Fruit fly (Drosophila melanogaster) whole organism, embryonic: ENCODE data around the gene PH4alphaEFB.

ENCODE experiments used
- BEAF-32 ChIP-seq: fragments of 200-800 bp; sonication (Bioruptor generic); optimal IDR thresholded peaks from 3 replicates; lab custom pipeline; 2017; ENCODE audit warnings: missing biosample characterization, missing genetic modification characterization, mild to moderate bottlenecking, moderate library complexity, missing genetic modification reagents
- C15 ChIP-seq: fragments of 200-800 bp; sonication (Bioruptor generic); IDR thresholded peaks from 3 replicates; pipeline ENCODE4 v1.3.6; 2022; ENCODE audit warnings: missing biosample characterization, missing genetic modification characterization
- CG11247 ChIP-seq: fragments of 200-800 bp; sonication (Bioruptor generic); IDR thresholded peaks from 2 replicates; pipeline ENCODE4 v1.3.6; 2022; ENCODE audit warnings: missing biosample characterization, missing genetic modification characterization
- CG11504 ChIP-seq: fragments of 200-800 bp; sonication (Bioruptor generic); optimal IDR thresholded peaks from 3 replicates; lab custom pipeline; 2019; ENCODE audit warnings: missing biosample characterization, mild to moderate bottlenecking, missing genetic modification characterization, moderate library complexity
- CG11696 ChIP-seq: fragments of 200-800 bp; sonication (Bioruptor generic); IDR thresholded peaks from 2 replicates; pipeline ENCODE4 v1.3.6; 2022; ENCODE audit warnings: missing biosample characterization, missing genetic modification characterization
- CG12219 ChIP-seq: fragments of 200-800 bp; sonication (Bioruptor generic); optimal IDR thresholded peaks from 3 replicates; lab custom pipeline; 2018; ENCODE audit warnings: missing biosample characterization, mild to moderate bottlenecking, missing genetic modification characterization
- CG12236 ChIP-seq: fragments of 200-800 bp; sonication (Bioruptor generic); optimal IDR thresholded peaks from 2 replicates; lab custom pipeline; 2016; ENCODE audit warnings: missing biosample characterization, missing genetic modification characterization
- CG12391 ChIP-seq: fragments of 200-800 bp; sonication (Bioruptor generic); optimal IDR thresholded peaks from 3 replicates; lab custom pipeline; 2018; ENCODE audit warnings: missing biosample characterization, mild to moderate bottlenecking, missing genetic modification characterization, moderate library complexity
- CG12942 ChIP-seq: fragments of 200-800 bp; sonication (Bioruptor generic); optimal IDR thresholded peaks from 3 replicates; lab custom pipeline; 2016; ENCODE audit warnings: missing biosample characterization, missing genetic modification characterization
- CG14710 ChIP-seq: fragments of 200-800 bp; sonication (Bioruptor generic); optimal IDR thresholded peaks from 3 replicates; lab custom pipeline; 2019; ENCODE audit warnings: missing biosample characterization, mild to moderate bottlenecking, missing genetic modification characterization, moderate library complexity
- CG15696 ChIP-seq: fragments of 200-800 bp; sonication (Bioruptor generic); optimal IDR thresholded peaks from 2 replicates; lab custom pipeline; 2019; ENCODE audit warnings: missing biosample characterization, mild to moderate bottlenecking, missing genetic modification characterization, moderate library complexity
- CG1603 ChIP-seq: fragments of 200-800 bp; sonication (Bioruptor generic); optimal IDR thresholded peaks from 2 replicates; lab custom pipeline; 2019; ENCODE audit warnings: missing biosample characterization, mild to moderate bottlenecking, missing genetic modification characterization, moderate library complexity
- CG1647 ChIP-seq: fragments of 200-800 bp; sonication (Bioruptor generic); optimal IDR thresholded peaks from 3 replicates; lab custom pipeline; 2016; ENCODE audit warnings: missing biosample characterization, missing genetic modification characterization
- CG16813 ChIP-seq: fragments of 200-800 bp; sonication (Bioruptor generic); IDR thresholded peaks from 3 replicates; pipeline ENCODE4 v1.3.6; 2022; ENCODE audit warnings: missing biosample characterization, missing genetic modification characterization; ENCODE audit not compliant: partially characterized antibody
- CG17612 ChIP-seq: fragments of 200-800 bp; sonication (Bioruptor generic); IDR thresholded peaks from 2 replicates; pipeline ENCODE4 v1.3.6; 2022; ENCODE audit warnings: missing biosample characterization, missing genetic modification characterization
- CG33213 ChIP-seq: fragments of 200-800 bp; sonication (Bioruptor generic); optimal IDR thresholded peaks from 3 replicates; lab custom pipeline; 2016; ENCODE audit warnings: missing biosample characterization, missing genetic modification characterization
- CG3407 ChIP-seq: fragments of 200-800 bp; sonication (Bioruptor generic); optimal IDR thresholded peaks from 2 replicates; lab custom pipeline; 2018; ENCODE audit warnings: missing biosample characterization, mild to moderate bottlenecking, missing genetic modification characterization
- CG4854 ChIP-seq: fragments of 200-800 bp; sonication (Bioruptor generic); optimal IDR thresholded peaks from 2 replicates; lab custom pipeline; 2016; ENCODE audit warnings: missing biosample characterization, missing genetic modification characterization, inconsistent platforms
- CG6683 ChIP-seq: fragments of 200-800 bp; sonication (Bioruptor generic); optimal IDR thresholded peaks from 2 replicates; lab custom pipeline; 2017; ENCODE audit warnings: missing biosample characterization, mild to moderate bottlenecking, missing genetic modification characterization, missing genetic modification reagents
- CG8944 ChIP-seq: fragments of 200-800 bp; sonication (Bioruptor generic); optimal IDR thresholded peaks from 3 replicates; lab custom pipeline; 2016; ENCODE audit warnings: missing biosample characterization, missing genetic modification characterization
- Doc2 ChIP-seq: fragments of 200-800 bp; sonication (Bioruptor generic); IDR thresholded peaks from 2 replicates; pipeline ENCODE4 v1.3.6; 2022; ENCODE audit warnings: missing biosample characterization, missing genetic modification characterization
- Dp ChIP-seq: fragments of 200-800 bp; sonication (Bioruptor generic); optimal IDR thresholded peaks from 2 replicates; lab custom pipeline; 2018; ENCODE audit warnings: missing biosample characterization, mild to moderate bottlenecking, missing genetic modification characterization, moderate library complexity
- Gug ChIP-seq: fragments of 200-800 bp; sonication (Bioruptor generic); IDR thresholded peaks from 4 replicates; pipeline ENCODE4 v1.3.6; 2022; ENCODE audit warnings: missing biosample characterization, missing genetic modification characterization
- Hr39 ChIP-seq: fragments of >200 bp; optimal IDR thresholded peaks from 2 replicates; lab custom pipeline; 2017
- Ravus ChIP-seq: fragments of 200-800 bp; sonication (Bioruptor generic); IDR thresholded peaks from 2 replicates; pipeline ENCODE4 v1.3.6; 2022; ENCODE audit warnings: missing biosample characterization, missing genetic modification characterization
- Rfx ChIP-seq: fragments of 200-800 bp; sonication (Bioruptor generic); IDR thresholded peaks from 2 replicates; pipeline ENCODE4 v1.3.6; 2022; ENCODE audit warnings: missing biosample characterization, missing genetic modification characterization
- Ssrp ChIP-seq: fragments of 200-800 bp; sonication (Bioruptor generic); optimal IDR thresholded peaks from 2 replicates; lab custom pipeline; 2018; ENCODE audit warnings: missing biosample characterization, mild to moderate bottlenecking, missing genetic modification characterization, moderate library complexity
- aop ChIP-seq: fragments of 200-800 bp; sonication (Bioruptor generic); IDR thresholded peaks from 2 replicates; pipeline ENCODE4 v1.3.6; 2022; ENCODE audit warnings: missing biosample characterization, missing genetic modification characterization
- az2 ChIP-seq: fragments of 200-800 bp; sonication (Bioruptor generic); optimal IDR thresholded peaks from 3 replicates; lab custom pipeline; 2016; ENCODE audit warnings: missing biosample characterization, missing genetic modification characterization
- bigmax ChIP-seq: fragments of 200-800 bp; sonication (Bioruptor generic); optimal IDR thresholded peaks from 2 replicates; lab custom pipeline; 2018; ENCODE audit warnings: missing biosample characterization, mild to moderate bottlenecking, missing genetic modification characterization
- br ChIP-seq: fragments of >200 bp; optimal IDR thresholded peaks from 2 replicates; lab custom pipeline; 2017
- cas ChIP-seq: fragments of 200-800 bp; sonication (Bioruptor generic); IDR thresholded peaks from 2 replicates; pipeline ENCODE4 v1.3.6; 2022; ENCODE audit warnings: missing biosample characterization, missing genetic modification characterization
- caup ChIP-seq: fragments of 200-800 bp; sonication (Bioruptor generic); optimal IDR thresholded peaks from 3 replicates; lab custom pipeline; 2017; ENCODE audit warnings: missing biosample characterization, mild to moderate bottlenecking, missing genetic modification characterization, moderate library complexity; ENCODE audit not compliant: severe bottlenecking
- chif ChIP-seq, 2 experiments: fragments of 200-800 bp; sonication (Bioruptor generic); optimal IDR thresholded peaks; 3 replicates each; lab custom pipeline; 2016; ENCODE audit warnings: missing biosample characterization in 2 of 2, missing genetic modification characterization in 2 of 2
- en ChIP-seq: fragments of 200-800 bp; sonication (Bioruptor generic); optimal IDR thresholded peaks from 2 replicates; lab custom pipeline; 2016; ENCODE audit warnings: missing biosample characterization, missing genetic modification characterization
- eve ChIP-seq, 2 experiments: fragments of >200 bp; optimal IDR thresholded peaks; 2 replicates each; lab custom pipeline; 2017; ENCODE audit warnings: missing biosample characterization in 2 of 2, missing genetic modification characterization in 2 of 2
- fd96Cb ChIP-seq: fragments of 200-800 bp; sonication (Bioruptor generic); optimal IDR thresholded peaks from 2 replicates; lab custom pipeline; 2018; ENCODE audit warnings: missing biosample characterization, mild to moderate bottlenecking, missing genetic modification characterization, moderate library complexity
- ftz-f1 ChIP-seq: fragments of 200-800 bp; sonication (Bioruptor generic); optimal IDR thresholded peaks from 2 replicates; lab custom pipeline; 2016; ENCODE audit warnings: missing biosample characterization, missing genetic modification characterization
- gfzf ChIP-seq: fragments of 200-800 bp; sonication (Bioruptor generic); optimal IDR thresholded peaks from 2 replicates; lab custom pipeline; 2016; ENCODE audit warnings: missing biosample characterization, mild to moderate bottlenecking, missing genetic modification characterization, moderate library complexity
- her ChIP-seq: fragments of 200-800 bp; sonication (Bioruptor generic); optimal IDR thresholded peaks from 2 replicates; lab custom pipeline; 2016; ENCODE audit warnings: missing biosample characterization, missing genetic modification characterization
- hkb ChIP-seq, 2 experiments: fragments of 200-800 bp in 1 of 2; fragments of >200 bp in 1 of 2; sonication (Bioruptor generic) in 1 of 2; IDR thresholded peaks in 1 of 2; optimal IDR thresholded peaks in 1 of 2; 2 replicates each; pipeline versions ENCODE4 v1.3.6 to Lab custom; 2017 to 2022; ENCODE audit warnings: missing biosample characterization in 1 of 2, missing genetic modification characterization in 1 of 2
- jumu ChIP-seq: fragments of 200-800 bp; sonication (Bioruptor generic); optimal IDR thresholded peaks from 3 replicates; lab custom pipeline; 2016; ENCODE audit warnings: missing biosample characterization, missing genetic modification characterization
- lilli ChIP-seq: fragments of 200-800 bp; sonication (Bioruptor generic); optimal IDR thresholded peaks from 3 replicates; lab custom pipeline; 2016; ENCODE audit warnings: missing biosample characterization, missing genetic modification characterization
- oc ChIP-seq: fragments of 200-800 bp; sonication (Bioruptor generic); optimal IDR thresholded peaks from 2 replicates; lab custom pipeline; 2018; ENCODE audit warnings: missing biosample characterization, mild to moderate bottlenecking, missing genetic modification characterization, moderate library complexity
- sens-2 ChIP-seq: fragments of 200-800 bp; sonication (Bioruptor generic); IDR thresholded peaks from 2 replicates; pipeline ENCODE4 v1.3.6; 2022; ENCODE audit warnings: missing biosample characterization, missing genetic modification characterization
- slp2 ChIP-seq: fragments of 200-800 bp; sonication (Bioruptor generic); optimal IDR thresholded peaks from 2 replicates; lab custom pipeline; 2016; ENCODE audit warnings: missing biosample characterization, missing genetic modification characterization
- sqz ChIP-seq: fragments of 200-800 bp; sonication (Bioruptor generic); optimal IDR thresholded peaks from 3 replicates; lab custom pipeline; 2018; ENCODE audit warnings: missing biosample characterization, mild to moderate bottlenecking, missing genetic modification characterization
- tll ChIP-seq, 2 experiments: fragments of 200-800 bp in 1 of 2; fragments of >200 bp in 1 of 2; sonication (Bioruptor generic) in 1 of 2; optimal IDR thresholded peaks; 2 replicates each; lab custom pipeline; 2017 to 2019; ENCODE audit warnings: missing biosample characterization in 2 of 2, missing genetic modification characterization in 2 of 2, mild to moderate bottlenecking in 1 of 2, moderate library complexity in 1 of 2
- trem ChIP-seq: fragments of 200-800 bp; optimal IDR thresholded peaks from 3 replicates; lab custom pipeline; 2019; ENCODE audit warnings: missing biosample characterization, mild to moderate bottlenecking, missing genetic modification characterization, moderate library complexity
- z ChIP-seq: fragments of 200-800 bp; sonication (Bioruptor generic); IDR thresholded peaks from 3 replicates; pipeline ENCODE4 v1.3.6; 2022; ENCODE audit warnings: missing biosample characterization, missing genetic modification characterization
- zen ChIP-seq: fragments of 200-800 bp; sonication (Bioruptor generic); optimal IDR thresholded peaks from 3 replicates; lab custom pipeline; 2018; ENCODE audit warnings: missing biosample characterization, mild to moderate bottlenecking, missing genetic modification characterization, moderate library complexity

PH4alphaEFB gene

dm6 chr3R:30427805-30428359 is 38.0 kb upstream of the PH4alphaEFB start, which contains the start of gene CG2218 (continued):
- TF ChIP-seq Dp (GFP tag; lab: Kevin White, UChicago) (peak; percentile 98), CG12236 (no peak), CG33213 (no peak), fd96Cb (tag; lab: Kevin White, UChicago) (no peak), lilli (GFP tag; lab: Kevin White, UChicago) (no peak), CG1647 (GFP tag; lab: Kevin White, UChicago) (no peak), CG6683 (GFP tag; lab: Kevin White, UChicago) (no peak), CG14710 (tag; lab: Kevin White, UChicago) (peak; percentile 65), CG16813 (GFP tag; lab: Robert Waterston, UW) (peak; percentile 34; the same call in 2 of the 3 replicates), hkb (optimal IDR thresholded peaks at IDR 0.05; lab: Kevin White, UChicago) (no peak), hkb (GFP tag; IDR thresholded peaks at IDR 0.05; lab: Robert Waterston, UW) (peak; percentile 33; the same call in 1 of the 2 replicates), trem (tag; lab: Kevin White, UChicago) (peak; percentile 76), CG3407 (GFP tag; lab: Kevin White, UChicago) (no peak), az2 (GFP tag; lab: Kevin White, UChicago) (no peak), Ssrp (tag; lab: Kevin White, UChicago) (no peak), Gug (no peak), CG15696 (tag; lab: Kevin White, UChicago) (no peak), CG11696 (GFP tag; lab: Robert Waterston, UW) (no peak), tll (GFP tag; optimal IDR thresholded peaks at IDR 0.05; lab: Kevin White, UChicago) (no peak), slp2 (no peak), br (lab: Kevin White, UChicago) (no peak), gfzf (GFP tag; lab: Kevin White, UChicago) (peak; percentile 95), ftz-f1 (GFP tag; lab: Kevin White, UChicago) (peak; percentile 36), chif (GFP tag; optimal IDR thresholded peaks at IDR 0.05; lab: Kevin White, UChicago) (no peak), Ravus (GFP tag; lab: Robert Waterston, UW) (no peak), en (GFP tag; lab: Kevin White, UChicago) (no peak), Hr39 (lab: Kevin White, UChicago) (no peak), zen (tag; lab: Kevin White, UChicago) (peak; percentile 52), CG11247 (GFP tag; lab: Robert Waterston, UW) (no peak), bigmax (GFP tag; lab: Kevin White, UChicago) (no peak), aop (GFP tag; lab: Robert Waterston, UW) (no peak), eve (GFP tag; optimal IDR thresholded peaks at IDR 0.05; lab: Kevin White, UChicago) (no peak), jumu (GFP tag; lab: Kevin White, UChicago) (peak; percentile 24), her (peak; percentile 11), CG12391 (no peak), CG12219 (no peak), CG8944 (GFP tag; lab: Kevin White, UChicago) (no peak), cas (GFP tag; lab: Robert Waterston, UW) (no peak), CG4854 (GFP tag; lab: Kevin White, UChicago) (no peak), CG17612 (no peak), CG11504 (tag; lab: Kevin White, UChicago) (no peak), BEAF-32 (peak; percentile 59), oc (no peak), z (GFP tag; lab: Robert Waterston, UW) (no peak), sens-2 (GFP tag; lab: Robert Waterston, UW) (no peak), C15 (no peak), Rfx (GFP tag; lab: Robert Waterston, UW) (peak; percentile 44), sqz (no peak), Doc2 (GFP tag; lab: Robert Waterston, UW) (no peak), CG1603 (tag; lab: Kevin White, UChicago) (no peak), CG12942 (GFP tag; lab: Kevin White, UChicago) (no peak), caup (GFP tag; lab: Kevin White, UChicago) (no peak)
